Fruit fly (Drosophila melanogaster) whole organism, adult: ENCODE measurements around the gene CG5888.
A peak's percentile ranks its signal among the peaks of the same experiment; 100 is the strongest.

Experiments used
- CG11617 ChIP-seq: fragments of 200-800 bp; sonication (Bioruptor generic); optimal IDR thresholded peaks from 2 replicates; lab custom pipeline; 2017; ENCODE audit warnings: mild to moderate bottlenecking, missing biosample characterization, missing genetic modification reagents, missing genetic modification characterization
- CG12768 ChIP-seq: fragments of 200-800 bp; sonication (Bioruptor generic); optimal IDR thresholded peaks from 2 replicates; lab custom pipeline; 2017; ENCODE audit warnings: missing biosample characterization, missing genetic modification characterization, mild to moderate bottlenecking, moderate library complexity, missing genetic modification reagents
- CG14711 ChIP-seq: fragments of 200-800 bp; sonication (Bioruptor generic); optimal IDR thresholded peaks from 2 replicates; lab custom pipeline; 2018; ENCODE audit warnings: missing biosample characterization, mild to moderate bottlenecking, missing genetic modification characterization, moderate library complexity
- CG1620 ChIP-seq: fragments of 200-800 bp; sonication (Bioruptor generic); optimal IDR thresholded peaks from 2 replicates; lab custom pipeline; 2016; ENCODE audit warnings: missing biosample characterization, missing genetic modification characterization
- CG33017 ChIP-seq: fragments of 200-800 bp; sonication (Bioruptor generic); optimal IDR thresholded peaks from 2 replicates; lab custom pipeline; 2018; ENCODE audit warnings: missing biosample characterization, mild to moderate bottlenecking, missing genetic modification characterization, moderate library complexity
- CG5204 ChIP-seq: fragments of 200-800 bp; sonication (Bioruptor generic); optimal IDR thresholded peaks from 2 replicates; lab custom pipeline; 2016; ENCODE audit warnings: missing biosample characterization, missing genetic modification characterization
- CG7045 ChIP-seq: fragments of 200-800 bp; sonication (Bioruptor generic); optimal IDR thresholded peaks from 2 replicates; lab custom pipeline; 2017; ENCODE audit warnings: missing biosample characterization, mild to moderate bottlenecking, missing genetic modification characterization
- CG7101 ChIP-seq: fragments of 200-800 bp; sonication (Bioruptor generic); optimal IDR thresholded peaks from 2 replicates; lab custom pipeline; 2018; ENCODE audit warnings: missing biosample characterization, mild to moderate bottlenecking, missing genetic modification characterization, moderate library complexity
- Clk ChIP-seq: fragments of 200-800 bp; sonication (Bioruptor generic); optimal IDR thresholded peaks from 2 replicates; lab custom pipeline; 2017; ENCODE audit warnings: missing biosample characterization, missing genetic modification characterization
- Crg-1 ChIP-seq: fragments of 200-800 bp; sonication (Bioruptor generic); optimal IDR thresholded peaks from 2 replicates; lab custom pipeline; 2016; ENCODE audit warnings: missing biosample characterization, missing genetic modification characterization
- Hr96 ChIP-seq: fragments of 200-800 bp; sonication (Bioruptor generic); optimal IDR thresholded peaks from 2 replicates; lab custom pipeline; 2016; ENCODE audit warnings: missing biosample characterization, missing genetic modification characterization
- Mnt ChIP-seq: fragments of 200-800 bp; sonication (Bioruptor generic); optimal IDR thresholded peaks from 2 replicates; lab custom pipeline; 2016; ENCODE audit warnings: missing biosample characterization, mild to moderate bottlenecking, missing genetic modification characterization
- bab1 ChIP-seq: fragments of 200-800 bp; sonication (Bioruptor generic); optimal IDR thresholded peaks from 3 replicates; lab custom pipeline; 2019; ENCODE audit warnings: missing biosample characterization, mild to moderate bottlenecking, missing genetic modification characterization, moderate library complexity
- cic ChIP-seq: fragments of 200-800 bp; sonication (Bioruptor generic); optimal IDR thresholded peaks from 2 replicates; lab custom pipeline; 2017; ENCODE audit warnings: missing biosample characterization, mild to moderate bottlenecking, missing genetic modification characterization, moderate library complexity
- cnc ChIP-seq, 2 experiments: fragments of >200 bp; optimal IDR thresholded peaks; 2 replicates each; lab custom pipeline; 2017
- kay ChIP-seq: fragments of 200-800 bp; sonication (Bioruptor generic); peaks from one replicate; lab custom pipeline; 2016; ENCODE audit warnings: missing biosample characterization, missing genetic modification characterization, borderline replicate concordance
- ovo ChIP-seq: fragments of 200-800 bp; sonication (Bioruptor generic); optimal IDR thresholded peaks from 2 replicates; lab custom pipeline; 2016; ENCODE audit warnings: missing biosample characterization, missing genetic modification characterization
- pad ChIP-seq: fragments of 200-800 bp; sonication (Bioruptor generic); optimal IDR thresholded peaks from 3 replicates; lab custom pipeline; 2017; ENCODE audit warnings: missing biosample characterization, missing genetic modification characterization, mild to moderate bottlenecking, moderate library complexity, missing genetic modification reagents
- tj ChIP-seq: fragments of 200-800 bp; sonication (Bioruptor generic); optimal IDR thresholded peaks from 3 replicates; lab custom pipeline; 2017; ENCODE audit warnings: missing biosample characterization, mild to moderate bottlenecking, missing genetic modification characterization, moderate library complexity
- toe ChIP-seq: fragments of 200-800 bp; sonication (Bioruptor generic); optimal IDR thresholded peaks from 2 replicates; lab custom pipeline; 2016; ENCODE audit warnings: missing biosample characterization, missing genetic modification characterization

The CG5888 gene

DNA sequence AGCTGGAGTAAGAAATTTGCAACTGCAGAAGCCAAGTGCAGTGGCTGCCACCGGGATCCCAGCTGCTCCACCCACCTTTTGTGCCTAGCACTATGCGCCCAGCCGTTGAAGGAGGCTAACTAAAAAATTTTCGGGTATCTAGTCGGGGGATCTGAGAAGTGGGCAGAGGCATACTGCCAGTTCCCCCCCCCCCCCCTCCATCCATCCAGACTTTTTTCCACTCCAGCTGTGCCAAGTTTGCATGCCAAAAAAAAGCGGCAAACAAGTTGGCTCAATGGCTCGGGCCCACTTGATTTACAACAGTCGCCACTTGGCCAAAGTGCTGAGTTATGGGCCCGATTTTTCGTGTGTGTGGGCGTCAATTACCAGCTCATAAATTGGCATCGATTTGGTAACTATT, 50.8 kb downstream of the CG5888 start:
- no peak for TF ChIP-seq CG5204
- no peak for TF ChIP-seq Clk (GFP tag; lab: Kevin White, UChicago)
- TF ChIP-seq ovo = no peak
- TF ChIP-seq Hr96 (GFP tag; lab: Kevin White, UChicago) = no peak
- TF ChIP-seq CG7045 = no peak
- TF ChIP-seq CG11617 (GFP tag; lab: Kevin White, UChicago) = no peak
- TF ChIP-seq CG33017 (tag; lab: Kevin White, UChicago) = no peak
- TF ChIP-seq CG7101 (tag; lab: Kevin White, UChicago) = no peak
- no peak for TF ChIP-seq cnc (optimal IDR thresholded peaks at IDR 0.05; lab: Kevin White, UChicago)

DNA sequence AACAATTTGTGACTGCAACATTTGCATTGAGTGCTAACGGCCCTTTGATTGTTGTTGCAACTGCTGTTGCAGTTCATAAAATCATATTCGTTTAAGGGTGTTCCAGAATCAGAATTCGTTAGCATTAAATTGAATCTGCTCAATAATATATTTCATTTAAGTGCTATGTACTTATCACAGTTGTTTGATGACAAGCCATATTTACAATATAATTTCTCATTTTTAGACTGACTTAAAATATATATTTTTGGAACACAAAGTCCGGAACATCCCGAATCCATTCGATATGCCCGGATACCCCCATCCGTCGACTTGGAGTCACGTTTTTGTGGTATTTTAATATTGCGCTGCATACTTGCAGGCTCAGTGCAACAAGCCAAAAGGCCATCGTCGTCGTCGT, 57.5 kb downstream of the CG5888 start:
- TF ChIP-seq CG1620 (GFP tag; lab: Kevin White, UChicago) = no peak
- TF ChIP-seq CG7045 = no peak
- no peak for TF ChIP-seq kay
- no peak for TF ChIP-seq ovo

DNA sequence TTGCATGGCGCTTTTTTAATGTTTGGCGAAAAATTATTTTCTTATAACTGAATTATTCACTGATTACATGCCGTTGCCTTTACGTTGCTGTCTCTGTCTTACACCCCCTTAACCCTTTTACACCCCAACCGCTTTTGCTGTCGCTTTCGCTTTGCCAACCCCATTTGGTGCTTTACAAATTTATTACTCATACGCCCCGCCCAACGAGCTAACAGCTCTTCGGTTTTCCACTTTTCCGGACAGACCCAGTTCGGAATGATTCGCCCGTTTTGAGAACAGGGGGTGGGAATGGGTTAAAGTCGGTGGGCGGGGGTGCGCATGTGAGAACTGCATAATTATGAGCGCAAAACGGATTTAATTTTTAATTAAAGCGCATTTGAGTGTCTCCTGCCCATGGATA, 67.3 kb downstream of the CG5888 start:
- TF ChIP-seq CG33017 (tag; lab: Kevin White, UChicago) (no peak), CG7101 (tag; lab: Kevin White, UChicago) (no peak), cnc (optimal IDR thresholded peaks at IDR 0.05; lab: Kevin White, UChicago) (no peak), Crg-1 (GFP tag; lab: Kevin White, UChicago) (no peak), bab1 (GFP tag; lab: Kevin White, UChicago) (no peak), CG1620 (GFP tag; lab: Kevin White, UChicago) (no peak), CG12768 (GFP tag; lab: Kevin White, UChicago) (no peak), kay (no peak), cic (GFP tag; lab: Kevin White, UChicago) (no peak), pad (GFP tag; lab: Kevin White, UChicago) (no peak), Clk (GFP tag; lab: Kevin White, UChicago) (no peak), Hr96 (GFP tag; lab: Kevin White, UChicago) (no peak), Mnt (GFP tag; lab: Kevin White, UChicago) (no peak), CG5204 (no peak), CG7045 (no peak)

DNA sequence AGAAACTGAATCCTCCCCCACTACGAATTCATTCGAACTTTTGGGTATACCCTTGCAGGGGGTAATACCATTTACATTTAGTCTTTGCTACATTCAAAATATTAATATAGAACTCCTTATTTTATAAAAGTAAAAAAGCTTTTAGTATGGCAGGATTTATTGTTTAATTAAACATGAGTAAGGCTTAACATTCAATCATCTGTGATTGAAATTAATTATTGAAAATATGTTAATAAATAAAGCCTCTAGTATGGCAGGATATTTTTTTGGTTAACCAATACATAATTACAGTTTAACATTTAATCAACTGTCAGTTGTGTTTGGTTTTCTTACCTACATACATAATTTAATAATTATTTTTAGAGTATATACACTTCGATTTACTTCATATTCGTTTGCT, 73.6 kb downstream of the CG5888 start:
- TF ChIP-seq tj (GFP tag; lab: Kevin White, UChicago) (no peak), bab1 (GFP tag; lab: Kevin White, UChicago) (no peak), CG7101 (tag; lab: Kevin White, UChicago) (no peak), toe (GFP tag; lab: Kevin White, UChicago) (no peak), Hr96 (GFP tag; lab: Kevin White, UChicago) (no peak), cnc (optimal IDR thresholded peaks at IDR 0.05; lab: Kevin White, UChicago) (no peak), Crg-1 (GFP tag; lab: Kevin White, UChicago) (no peak), cic (GFP tag; lab: Kevin White, UChicago) (no peak), CG14711 (tag; lab: Kevin White, UChicago) (no peak), ovo (no peak)

DNA sequence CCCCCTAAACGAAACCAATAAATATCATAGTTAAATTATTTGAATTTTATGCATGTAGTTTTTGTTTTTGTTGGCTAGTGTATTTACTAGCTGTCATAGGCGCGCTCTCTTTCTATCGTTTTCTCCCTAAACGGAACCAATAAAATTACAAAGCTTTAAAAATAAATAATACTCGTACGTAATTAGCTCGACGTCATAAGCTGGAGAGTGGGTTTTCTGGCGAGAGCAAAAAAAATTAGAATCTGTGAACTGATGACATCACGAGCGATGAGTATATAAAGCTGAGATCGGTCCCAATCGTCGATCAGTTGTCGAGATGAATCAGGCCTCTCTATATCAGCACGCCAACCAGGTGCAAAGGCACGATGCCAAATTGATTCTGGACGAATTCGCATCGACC, 82.7 kb downstream of the CG5888 start, which contains the start of gene jhamt:
TSS of gene jhamt (plus strand) at position 301 of the 400 bp plus-strand sequence.
- TF ChIP-seq Mnt (GFP tag; lab: Kevin White, UChicago) (no peak), Clk (GFP tag; lab: Kevin White, UChicago) (no peak), CG14711 (tag; lab: Kevin White, UChicago) (no peak), Hr96 (GFP tag; lab: Kevin White, UChicago) (no peak), cic (GFP tag; lab: Kevin White, UChicago) (no peak)

DNA sequence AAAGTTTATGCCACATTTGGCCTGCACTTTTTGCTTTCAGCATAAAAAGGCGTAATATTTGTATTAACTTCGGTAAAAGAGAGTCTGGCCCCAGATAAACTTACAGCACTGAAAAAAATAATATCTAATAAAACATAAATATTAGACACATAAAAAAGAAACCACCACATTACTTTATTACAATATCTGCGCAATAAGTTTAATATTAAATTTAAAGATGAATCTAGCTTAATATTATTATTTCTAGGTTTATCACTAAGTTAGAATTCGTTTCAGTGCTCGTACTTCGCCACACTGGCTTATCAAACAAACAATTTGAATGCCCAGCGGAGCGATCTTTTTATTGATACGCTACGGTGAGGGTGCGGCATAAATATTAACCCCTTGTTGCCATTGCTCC, 90.4 kb downstream of the CG5888 start:
- no peak for TF ChIP-seq ovo
- TF ChIP-seq CG33017 (tag; lab: Kevin White, UChicago) = no peak
- no peak for TF ChIP-seq CG1620 (GFP tag; lab: Kevin White, UChicago)
- no peak for TF ChIP-seq Mnt (GFP tag; lab: Kevin White, UChicago)
- no peak for TF ChIP-seq cnc (optimal IDR thresholded peaks at IDR 0.05; lab: Kevin White, UChicago)
- no peak for TF ChIP-seq toe (GFP tag; lab: Kevin White, UChicago)
- no peak for TF ChIP-seq cic (GFP tag; lab: Kevin White, UChicago)
- TF ChIP-seq tj (GFP tag; lab: Kevin White, UChicago) = no peak

DNA sequence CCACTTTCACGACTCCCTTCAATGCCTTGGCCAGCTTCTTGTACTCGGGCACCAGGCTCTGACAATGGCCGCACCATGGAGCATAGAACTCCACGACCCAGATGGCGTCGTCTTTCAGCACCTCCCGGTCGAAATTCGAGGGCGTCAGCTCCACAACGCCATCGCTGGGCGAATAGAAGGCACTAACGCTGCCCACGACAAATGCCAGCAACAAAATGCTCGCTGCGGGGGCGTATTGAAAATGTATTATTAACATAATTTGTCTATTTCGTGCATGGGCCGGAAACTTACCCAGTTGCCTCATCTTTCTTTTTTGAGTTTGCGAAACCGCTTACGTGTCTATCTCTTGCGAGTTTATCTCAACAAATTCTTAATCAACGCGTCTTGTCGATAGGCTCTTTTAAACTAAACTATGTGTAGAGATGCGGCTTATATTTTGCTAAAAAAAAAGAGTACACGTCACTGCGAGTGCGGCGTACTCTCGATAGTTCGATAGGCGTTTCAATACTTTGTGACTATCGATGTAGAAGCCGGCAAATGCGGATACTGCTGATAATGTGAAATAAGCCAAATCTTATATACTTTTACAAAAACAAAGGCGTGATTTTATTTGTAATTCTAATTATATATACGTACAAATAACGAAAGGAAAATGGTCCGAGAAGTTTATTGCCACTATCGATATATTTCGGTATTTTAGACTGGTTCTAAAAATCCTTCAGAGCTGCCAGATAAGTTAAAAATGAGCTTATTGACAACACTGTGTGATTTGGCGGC, 91.8 kb downstream of the CG5888 start, which contains the start of gene CaBP1:
TSS of gene CaBP1 (minus strand) at position 487 of the 777 bp plus-strand sequence.
- TF ChIP-seq tj (GFP tag; lab: Kevin White, UChicago) (peak; percentile 69), CG11617 (GFP tag; lab: Kevin White, UChicago) (no peak), toe (GFP tag; lab: Kevin White, UChicago) (no peak), CG14711 (tag; lab: Kevin White, UChicago) (peak; percentile 86), CG1620 (GFP tag; lab: Kevin White, UChicago) (no peak), kay (peak; percentile 10), bab1 (GFP tag; lab: Kevin White, UChicago) (peak; percentile 42)
